Worm (Caenorhabditis elegans): Measurements from ENCODE around the gene K04A8.20.

K04A8.20 gene

DNA sequence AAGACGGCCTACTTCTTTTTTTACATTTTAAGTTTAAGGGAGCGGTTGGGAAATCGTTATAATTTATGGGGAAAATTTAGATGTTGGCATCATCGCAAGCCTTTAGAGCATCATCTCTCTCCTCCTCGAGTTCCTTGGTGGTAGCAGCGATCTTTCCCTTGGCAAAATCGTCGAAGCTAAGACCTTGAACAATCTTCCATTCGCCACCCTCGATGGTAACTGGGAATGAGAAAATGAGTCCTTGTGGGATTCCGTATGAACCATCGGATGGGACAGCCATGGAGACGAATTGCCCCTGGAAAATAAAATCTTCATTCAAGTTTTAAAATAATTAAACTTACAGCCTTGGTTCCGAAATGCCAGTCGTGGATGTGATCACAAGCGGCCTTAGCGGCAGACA is 33.9 kb upstream of the K04A8.20 start:
- TF ChIP-seq pha-4 (tag; optimal IDR thresholded peaks at IDR 0.05), result no peak
- TF ChIP-seq sem-2 (GFP tag; optimal IDR thresholded peaks at IDR 0.05), result no peak
- TF ChIP-seq elt-3 (tag; optimal IDR thresholded peaks at IDR 0.05), result no peak
- TF ChIP-seq mls-2 (tag; optimal IDR thresholded peaks at IDR 0.05), result no peak
- no peak for TF ChIP-seq blmp-1 (tag; optimal IDR thresholded peaks at IDR 0.05)

DNA sequence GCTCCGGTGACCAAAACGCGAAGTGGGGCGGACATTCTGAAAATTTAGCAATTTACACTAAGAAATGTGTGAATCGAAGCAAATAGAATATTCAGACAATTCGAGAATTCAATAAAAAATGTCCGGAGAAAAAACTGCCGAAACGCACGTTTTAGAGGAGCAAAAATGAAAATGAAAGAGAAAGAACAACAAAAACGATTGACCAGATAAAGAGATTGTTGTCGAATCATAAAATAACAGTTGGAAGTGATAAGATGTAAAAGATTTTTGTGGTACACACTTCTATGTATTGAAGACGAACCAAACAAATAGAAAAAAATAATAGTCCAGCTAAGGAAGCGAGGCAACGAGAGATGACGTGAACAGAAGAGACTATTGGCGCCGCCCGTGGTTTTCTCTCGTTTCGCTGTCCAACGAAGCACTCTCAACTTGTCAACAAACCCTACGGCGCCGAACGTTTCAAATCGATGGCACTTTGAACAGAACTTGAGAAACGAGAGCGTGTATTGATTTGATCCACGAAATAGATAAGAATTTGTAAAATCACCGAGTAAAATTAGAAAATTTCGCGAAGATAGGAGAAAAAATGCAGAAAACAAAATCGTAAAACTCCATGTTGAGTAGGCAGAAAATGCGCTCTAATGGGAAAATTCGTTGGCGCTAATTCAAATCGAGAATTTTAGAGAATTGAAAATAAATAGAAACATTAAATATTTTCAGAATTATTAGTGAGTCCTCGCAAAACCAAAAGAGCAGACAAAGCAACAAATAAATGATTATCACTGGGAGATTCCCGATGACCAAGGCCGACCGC is 32.5 kb upstream of the K04A8.20 start, which contains the start of gene mdh-1:
TSS of gene mdh-1 (minus strand) at position 36 of the 814 bp plus-strand sequence.
- no peak for TF ChIP-seq unc-62 (GFP tag; optimal IDR thresholded peaks at IDR 0.05)
- no peak for TF ChIP-seq drap-1 (GFP tag; optimal IDR thresholded peaks at IDR 0.05)
- TF ChIP-seq lsy-2 (tag; optimal IDR thresholded peaks at IDR 0.05), result no peak
- TF ChIP-seq mls-2 (tag; optimal IDR thresholded peaks at IDR 0.05), result no peak
- no peak for TF ChIP-seq ham-2 (GFP tag; optimal IDR thresholded peaks at IDR 0.05)

ce11 chrV:6517305-6518224 is 31.7 kb upstream of the K04A8.20 start:
- TF ChIP-seq cnd-1 (tag; optimal IDR thresholded peaks at IDR 0.05), result no peak
- peak; percentile 20 for TF ChIP-seq hlh-1 (tag; optimal IDR thresholded peaks at IDR 0.05)
- peak; percentile 2 for TF ChIP-seq unc-120 (tag; optimal IDR thresholded peaks at IDR 0.05; ENCODE audit: poor library complexity, severe bottlenecking)
- TF ChIP-seq lin-13 (tag; optimal IDR thresholded peaks at IDR 0.05), result no peak
- TF ChIP-seq pha-4 (tag; optimal IDR thresholded peaks at IDR 0.05), result no peak

- TF ChIP-seq pha-4 (tag; optimal IDR thresholded peaks at IDR 0.05) (no peak), unc-62 (GFP tag; optimal IDR thresholded peaks at IDR 0.05) (no peak), ceh-39 (tag; optimal IDR thresholded peaks at IDR 0.05) (no peak), unc-39 (tag; optimal IDR thresholded peaks at IDR 0.05) (no peak), snpc-4 (tag; optimal IDR thresholded peaks at IDR 0.05) (no peak), flh-1 (GFP tag; optimal IDR thresholded peaks at IDR 0.05) (no peak), nhr-237 (tag; optimal IDR thresholded peaks at IDR 0.05) (no peak), sem-2 (GFP tag; optimal IDR thresholded peaks at IDR 0.05) (no peak), hlh-1 (tag; optimal IDR thresholded peaks at IDR 0.05) (no peak), drap-1 (GFP tag; optimal IDR thresholded peaks at IDR 0.05) (no peak)
These were observed 31.1 kb upstream of the K04A8.20 start, which contains the start of gene F46E10.3 for ce11 chrV:6518225-6518396. TSS of gene F46E10.3 (plus strand) at chrV:6518297.

DNA sequence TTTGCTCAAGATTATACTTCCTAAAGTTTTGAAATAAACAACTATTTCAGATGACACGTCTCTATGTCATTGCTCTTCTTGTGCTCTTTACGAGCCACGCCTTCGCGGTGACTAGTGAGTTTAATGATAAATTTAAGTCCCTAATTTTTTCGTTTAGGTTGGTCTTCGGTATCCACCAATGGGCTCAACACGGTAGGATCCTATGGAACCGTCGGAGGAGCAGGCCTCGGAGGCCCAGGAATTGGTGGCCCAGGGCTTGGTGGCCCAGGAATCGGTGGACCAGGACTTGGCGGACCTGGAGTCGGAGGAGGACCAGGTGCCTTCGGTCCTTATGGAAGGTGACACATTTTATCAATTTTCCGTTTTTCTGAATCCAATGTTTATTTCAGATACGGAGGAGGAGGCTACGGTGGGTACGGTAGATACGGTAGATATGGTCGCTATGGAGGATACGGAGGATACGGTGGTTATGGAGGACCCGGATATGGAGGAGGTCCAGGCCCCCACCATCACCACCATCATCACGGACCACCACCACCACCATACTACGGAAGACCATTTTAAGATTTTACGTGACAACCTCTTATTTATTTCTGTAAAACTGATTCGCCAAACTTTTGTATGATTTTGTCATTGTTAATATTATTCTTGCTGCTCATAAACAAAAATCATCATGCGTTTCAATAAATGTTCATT is 28.7 kb upstream of the K04A8.20 start, which contains the start of the genes F46E10.2 and F46E10.18:
TSS of gene F46E10.2 (plus strand) at position 51 of the 696 bp plus-strand sequence.
TSS of gene F46E10.18 (plus strand) at position 646 of the 696 bp plus-strand sequence.
- no peak for TF ChIP-seq ceh-83 (GFP tag; optimal IDR thresholded peaks at IDR 0.05)

DNA sequence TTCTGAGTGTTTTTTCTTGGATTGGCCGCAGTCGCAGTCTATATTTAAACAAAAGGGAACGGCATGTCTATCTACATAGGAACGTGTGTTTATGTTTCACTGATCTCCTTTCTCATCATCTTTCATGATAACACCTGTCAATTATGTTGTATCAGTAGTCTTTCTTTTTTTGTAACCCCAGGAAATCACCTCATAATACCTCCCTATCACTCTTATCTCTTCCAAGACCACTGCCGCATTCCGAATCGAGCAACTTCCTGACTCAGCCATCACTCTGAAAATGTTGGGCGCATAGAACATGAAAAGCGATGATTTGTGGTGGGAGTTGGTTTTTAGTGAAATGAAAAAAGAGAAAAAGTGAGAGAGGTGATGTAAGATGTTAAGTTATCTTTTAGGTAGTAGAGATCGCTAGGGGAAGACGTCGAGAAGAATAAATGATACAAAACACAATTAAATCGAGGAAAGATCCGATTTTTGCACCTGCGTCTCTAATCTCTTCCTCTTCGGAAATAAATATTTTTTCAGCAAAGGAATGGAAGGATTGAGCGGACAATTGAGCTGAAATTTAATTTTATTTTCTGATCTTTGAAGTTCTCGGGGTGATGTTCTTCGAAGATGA is 26.3 kb upstream of the K04A8.20 start:
- no peak for TF ChIP-seq mep-1 (tag; optimal IDR thresholded peaks at IDR 0.05)
- no peak for TF ChIP-seq nhr-2 (tag; optimal IDR thresholded peaks at IDR 0.05)
- no peak for TF ChIP-seq lin-32 (GFP tag; optimal IDR thresholded peaks at IDR 0.05)
- TF ChIP-seq ceh-83 (GFP tag; optimal IDR thresholded peaks at IDR 0.05), result no peak
- TF ChIP-seq elt-1 (tag; optimal IDR thresholded peaks at IDR 0.05; ENCODE audit: borderline replicate concordance, insufficient read depth), result no peak
- no peak for TF ChIP-seq tbx-8 (GFP tag; optimal IDR thresholded peaks at IDR 0.05)
- TF ChIP-seq ceh-43 (GFP tag; optimal IDR thresholded peaks at IDR 0.05), result no peak
- TF ChIP-seq unc-39 (tag; optimal IDR thresholded peaks at IDR 0.05), result no peak

All from whole organism, mixed stage, embryonic.